Worm (Caenorhabditis elegans) whole organism, mixed stage, embryonic: ENCODE results near the gene sop-2.

Source experiments
- M03D4.4 ChIP-seq: sonication (generic microtip); optimal IDR thresholded peaks from 2 replicates; lab custom pipeline; 2017; ENCODE audit warnings: mild to moderate bottlenecking, missing genetic modification characterization, missing compliant biosample characterization
- bed-3 ChIP-seq: fragments of 200-800 bp; sonication (Bioruptor generic); optimal IDR thresholded peaks from 3 replicates; lab custom pipeline; 2018; ENCODE audit warnings: mild to moderate bottlenecking, missing genetic modification characterization, moderate library complexity, missing compliant biosample characterization
- blmp-1 ChIP-seq: fragments of 150-350 bp; optimal IDR thresholded peaks from 2 replicates; lab custom pipeline; 2014; ENCODE audit warnings: missing biosample characterization, missing genetic modification characterization
- ceh-39 ChIP-seq: fragments of 150-350 bp; optimal IDR thresholded peaks from 2 replicates; lab custom pipeline; 2014; ENCODE audit warnings: missing biosample characterization, missing genetic modification characterization
- ceh-43 ChIP-seq: fragments of 200-800 bp; sonication (Bioruptor generic); optimal IDR thresholded peaks from 2 replicates; lab custom pipeline; 2018; ENCODE audit warnings: mild to moderate bottlenecking, missing genetic modification characterization, moderate library complexity, missing compliant biosample characterization
- ceh-83 ChIP-seq: fragments of 200-800 bp; sonication (Bioruptor generic); optimal IDR thresholded peaks from 2 replicates; lab custom pipeline; 2018; ENCODE audit warnings: mild to moderate bottlenecking, missing genetic modification characterization, missing compliant biosample characterization
- ces-1 ChIP-seq: fragments of 150-350 bp; optimal IDR thresholded peaks from 2 replicates; lab custom pipeline; 2014; ENCODE audit warnings: missing biosample characterization, missing genetic modification reagents, missing genetic modification characterization
- cnd-1 ChIP-seq: fragments of 200-800 bp; sonication (Bioruptor generic); optimal IDR thresholded peaks from 2 replicates; lab custom pipeline; 2018; ENCODE audit warnings: mild to moderate bottlenecking, missing genetic modification characterization, missing compliant biosample characterization
- drap-1 ChIP-seq: fragments of 200-800 bp; sonication (Bioruptor generic); optimal IDR thresholded peaks from 3 replicates; lab custom pipeline; 2018; ENCODE audit warnings: mild to moderate bottlenecking, missing genetic modification characterization, missing compliant biosample characterization
- elt-1 ChIP-seq: sonication (generic microtip); optimal IDR thresholded peaks from 2 replicates; lab custom pipeline; 2017; ENCODE audit warnings: missing genetic modification characterization, mild to moderate bottlenecking, missing compliant biosample characterization, antibody characterized with exemption, moderate library complexity, borderline replicate concordance; ENCODE audit not compliant: insufficient read depth
- flh-1 ChIP-seq: fragments of 200-800 bp; sonication (Bioruptor generic); optimal IDR thresholded peaks from 2 replicates; lab custom pipeline; 2018; ENCODE audit warnings: mild to moderate bottlenecking, missing genetic modification characterization, moderate library complexity, missing compliant biosample characterization
- ham-2 ChIP-seq: fragments of 200-800 bp; sonication (Bioruptor generic); optimal IDR thresholded peaks from 2 replicates; lab custom pipeline; 2018; ENCODE audit warnings: mild to moderate bottlenecking, missing genetic modification characterization, missing compliant biosample characterization
- hlh-1 ChIP-seq: fragments of 150-350 bp; optimal IDR thresholded peaks from 2 replicates; lab custom pipeline; 2014; ENCODE audit warnings: missing biosample characterization, missing genetic modification reagents, missing genetic modification characterization
- lin-13 ChIP-seq: fragments of 150-350 bp; optimal IDR thresholded peaks from 2 replicates; lab custom pipeline; 2014; ENCODE audit warnings: missing biosample characterization, missing genetic modification characterization
- lin-32 ChIP-seq: fragments of 200-800 bp; sonication (Bioruptor generic); optimal IDR thresholded peaks from 2 replicates; lab custom pipeline; 2018; ENCODE audit warnings: mild to moderate bottlenecking, missing genetic modification characterization, missing compliant biosample characterization
- lsy-2 ChIP-seq: fragments of 150-350 bp; optimal IDR thresholded peaks from 2 replicates; lab custom pipeline; 2014; ENCODE audit warnings: missing biosample characterization, missing genetic modification characterization
- mab-5 ChIP-seq: fragments of 150-350 bp; optimal IDR thresholded peaks from 2 replicates; lab custom pipeline; 2014; ENCODE audit warnings: missing biosample characterization, missing genetic modification characterization
- mep-1 ChIP-seq: fragments of 150-350 bp; optimal IDR thresholded peaks from 2 replicates; lab custom pipeline; 2017; ENCODE audit warnings: missing biosample characterization, missing genetic modification reagents, missing genetic modification characterization, inconsistent platforms
- nhr-12 ChIP-seq: fragments of 150-350 bp; optimal IDR thresholded peaks from 2 replicates; lab custom pipeline; 2014; ENCODE audit warnings: missing biosample characterization, missing genetic modification characterization
- nhr-2 ChIP-seq: fragments of 150-350 bp; optimal IDR thresholded peaks from 2 replicates; lab custom pipeline; 2014; ENCODE audit warnings: missing biosample characterization, missing genetic modification characterization
- nhr-237 ChIP-seq: fragments of 150-350 bp; optimal IDR thresholded peaks from 2 replicates; lab custom pipeline; 2014; ENCODE audit warnings: missing biosample characterization, missing genetic modification characterization
- nhr-28 ChIP-seq: fragments of 150-350 bp; optimal IDR thresholded peaks from 2 replicates; lab custom pipeline; 2014; ENCODE audit warnings: missing biosample characterization, missing genetic modification characterization
- nhr-76 ChIP-seq: sonication (generic microtip); optimal IDR thresholded peaks from 2 replicates; lab custom pipeline; 2017; ENCODE audit warnings: missing biosample characterization, missing genetic modification characterization
- pha-4 ChIP-seq: fragments of 150-350 bp; optimal IDR thresholded peaks from 2 replicates; lab custom pipeline; 2018; ENCODE audit warnings: missing biosample characterization, missing genetic modification reagents, missing genetic modification characterization
- sem-2 ChIP-seq: fragments of 200-800 bp; sonication (Bioruptor generic); optimal IDR thresholded peaks from 2 replicates; lab custom pipeline; 2018; ENCODE audit warnings: mild to moderate bottlenecking, missing genetic modification characterization, missing compliant biosample characterization
- snpc-4 ChIP-seq: fragments of 150-350 bp; optimal IDR thresholded peaks from 2 replicates; lab custom pipeline; 2014; ENCODE audit warnings: missing biosample characterization, missing genetic modification characterization
- sptf-1 ChIP-seq: sonication (generic microtip); optimal IDR thresholded peaks from 2 replicates; lab custom pipeline; 2017; ENCODE audit warnings: mild to moderate bottlenecking, missing genetic modification characterization, moderate library complexity, missing compliant biosample characterization
- tbx-8 ChIP-seq: fragments of 200-800 bp; sonication (Bioruptor generic); optimal IDR thresholded peaks from 2 replicates; lab custom pipeline; 2018; ENCODE audit warnings: mild to moderate bottlenecking, missing genetic modification characterization, moderate library complexity, missing compliant biosample characterization
- unc-39 ChIP-seq: fragments of 150-350 bp; optimal IDR thresholded peaks from 2 replicates; lab custom pipeline; 2014; ENCODE audit warnings: missing biosample characterization, missing genetic modification characterization
- unc-62 ChIP-seq: fragments of 150-350 bp; optimal IDR thresholded peaks from 2 replicates; lab custom pipeline; 2014; ENCODE audit warnings: missing biosample characterization, missing genetic modification reagents, missing genetic modification characterization
- zip-8 ChIP-seq: fragments of 150-350 bp; optimal IDR thresholded peaks from 2 replicates; lab custom pipeline; 2014; ENCODE audit warnings: missing biosample characterization, missing genetic modification characterization
- ztf-11 ChIP-seq: fragments of 150-350 bp; optimal IDR thresholded peaks from 2 replicates; lab custom pipeline; 2014; ENCODE audit warnings: missing biosample characterization, missing genetic modification characterization

sop-2 gene

DNA sequence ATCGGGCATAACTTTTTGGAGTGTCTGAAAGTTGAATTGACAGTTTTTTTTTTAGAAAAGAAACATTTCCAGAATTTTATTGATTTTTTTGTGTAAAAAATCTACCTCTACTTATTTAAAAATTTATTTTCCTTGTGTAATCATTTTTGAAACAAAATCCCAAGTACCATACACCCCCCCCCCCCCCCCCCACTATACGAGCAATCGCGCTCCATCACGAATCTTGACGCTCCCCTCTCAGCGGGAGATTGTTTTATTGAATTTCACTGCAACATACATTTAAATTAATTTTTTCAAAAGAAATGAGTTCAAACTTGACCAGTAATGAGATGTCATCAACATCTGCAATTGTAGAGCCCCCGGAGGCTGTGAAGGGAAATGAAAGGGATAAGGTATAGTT, at the start of gene sop-2:
Gene sop-2, plus strand, starts transcription at position 301 of the 400 bp plus-strand sequence.
- TF ChIP-seq snpc-4 (tag; lab: Kevin White, UChicago) (no peak), nhr-12 (tag; lab: Kevin White, UChicago) (no peak), ztf-11 (tag; lab: Kevin White, UChicago) (no peak), nhr-2 (tag; lab: Kevin White, UChicago) (no peak), drap-1 (GFP tag; lab: Kevin White, UChicago) (no peak), blmp-1 (no peak), lsy-2 (tag; lab: Kevin White, UChicago) (no peak), lin-13 (tag; lab: Kevin White, UChicago) (no peak), sptf-1 (tag; lab: Kevin White, UChicago) (no peak), pha-4 (tag; lab: Kevin White, UChicago) (no peak), bed-3 (GFP tag; lab: Kevin White, UChicago) (no peak), ceh-39 (tag; lab: Kevin White, UChicago) (no peak), hlh-1 (tag; lab: Kevin White, UChicago) (no peak), flh-1 (no peak), nhr-237 (tag; lab: Kevin White, UChicago) (no peak), zip-8 (no peak), mab-5 (tag; lab: Kevin White, UChicago) (no peak), cnd-1 (no peak), ceh-83 (no peak), lin-32 (GFP tag; lab: Kevin White, UChicago) (no peak)

DNA sequence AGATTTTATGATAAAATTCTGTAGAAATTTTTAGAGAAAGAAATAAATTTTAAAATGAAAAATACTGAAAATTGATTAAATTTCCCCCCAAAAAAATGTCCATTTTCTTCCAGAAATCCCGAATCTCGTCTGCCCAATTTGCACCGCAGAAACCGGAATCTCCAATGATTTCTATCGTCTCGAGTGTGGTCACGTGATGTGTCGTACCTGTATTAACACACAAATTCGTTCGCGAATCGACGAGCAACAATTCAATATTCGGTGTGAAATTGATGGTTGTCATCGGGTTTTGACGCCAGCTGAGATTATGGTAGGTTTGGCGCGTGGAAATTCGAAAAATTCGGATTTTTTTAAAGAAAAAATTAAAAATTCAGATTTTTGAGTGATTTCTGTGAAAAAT, 43.2 kb upstream of the sop-2 start:
- no peak for TF ChIP-seq M03D4.4 (tag; lab: Kevin White, UChicago)
- TF ChIP-seq lin-13 (tag; lab: Kevin White, UChicago) = no peak
- no peak for TF ChIP-seq elt-1 (tag; lab: Kevin White, UChicago)
- no peak for TF ChIP-seq cnd-1
- TF ChIP-seq bed-3 (GFP tag; lab: Kevin White, UChicago) = no peak
- TF ChIP-seq lin-32 (GFP tag; lab: Kevin White, UChicago) = no peak
- TF ChIP-seq snpc-4 (tag; lab: Kevin White, UChicago) = no peak
- no peak for TF ChIP-seq ztf-11 (tag; lab: Kevin White, UChicago)
- TF ChIP-seq unc-39 = no peak
- no peak for TF ChIP-seq mep-1 (tag; lab: Kevin White, UChicago)
- no peak for TF ChIP-seq mab-5 (tag; lab: Kevin White, UChicago)
- TF ChIP-seq nhr-28 (tag; lab: Kevin White, UChicago) = no peak
- no peak for TF ChIP-seq flh-1
- TF ChIP-seq ceh-43 (GFP tag; lab: Kevin White, UChicago) = no peak
- no peak for TF ChIP-seq ham-2 (GFP tag; lab: Kevin White, UChicago)

DNA sequence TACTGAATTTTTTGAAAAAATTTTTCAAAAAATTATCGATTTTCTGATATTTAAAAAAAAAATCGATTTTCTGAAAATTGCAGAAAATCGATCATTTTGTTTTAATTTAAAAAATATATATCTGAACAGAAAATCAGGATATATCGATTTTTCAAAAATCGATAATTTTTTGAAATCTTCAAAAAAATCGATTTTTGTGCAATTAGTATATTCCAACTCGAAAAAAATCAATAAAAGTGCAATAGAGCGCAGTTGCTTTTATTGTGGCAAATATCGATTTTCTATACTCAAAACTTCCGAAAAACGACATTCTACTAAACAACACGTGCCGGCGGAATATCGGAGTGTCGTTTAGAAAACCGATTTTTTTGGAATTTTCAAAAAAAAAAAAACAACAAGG, 39.1 kb upstream of the sop-2 start:
- TF ChIP-seq ceh-43 (GFP tag; lab: Kevin White, UChicago) (no peak), cnd-1 (no peak), mab-5 (tag; lab: Kevin White, UChicago) (no peak), ces-1 (no peak), pha-4 (tag; lab: Kevin White, UChicago) (no peak), M03D4.4 (tag; lab: Kevin White, UChicago) (no peak), lin-13 (tag; lab: Kevin White, UChicago) (no peak), zip-8 (no peak), sem-2 (GFP tag; lab: Kevin White, UChicago) (no peak), ztf-11 (tag; lab: Kevin White, UChicago) (no peak), blmp-1 (no peak), unc-62 (GFP tag; lab: Kevin White, UChicago) (no peak), tbx-8 (GFP tag; lab: Kevin White, UChicago) (no peak), nhr-76 (tag; lab: Kevin White, UChicago) (no peak), nhr-28 (tag; lab: Kevin White, UChicago) (no peak), hlh-1 (tag; lab: Kevin White, UChicago) (no peak)
- TF ChIP-seq, all 35 proteins: peak for 0

DNA sequence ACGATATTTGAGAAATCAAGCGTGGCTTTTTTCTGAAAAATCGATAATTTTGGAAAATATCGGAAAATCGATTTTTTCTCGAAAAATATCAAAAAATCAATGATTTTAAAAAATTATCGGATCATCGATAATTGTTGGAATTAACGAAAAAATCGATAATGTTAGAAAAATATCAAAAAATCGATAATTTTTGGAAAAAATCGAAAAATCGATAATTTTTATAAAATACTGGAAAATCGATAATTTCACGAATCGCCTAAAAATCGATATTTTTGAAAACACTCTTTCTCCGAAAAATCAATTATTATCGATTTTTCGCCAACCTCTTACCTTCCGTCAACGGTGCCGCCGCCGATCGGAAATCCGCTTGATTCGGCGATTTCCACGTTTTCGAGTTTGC, 38.5 kb upstream of the sop-2 start:
- TF ChIP-seq tbx-8 (GFP tag; lab: Kevin White, UChicago) = no peak
- TF ChIP-seq unc-39 = no peak
- no peak for TF ChIP-seq M03D4.4 (tag; lab: Kevin White, UChicago)
- TF ChIP-seq mab-5 (tag; lab: Kevin White, UChicago) = no peak
- TF ChIP-seq snpc-4 (tag; lab: Kevin White, UChicago) = no peak
- no peak for TF ChIP-seq nhr-2 (tag; lab: Kevin White, UChicago)
- TF ChIP-seq lin-13 (tag; lab: Kevin White, UChicago) = no peak
